Worm (Caenorhabditis elegans) whole organism, L1 larva: ENCODE measurements around the gene Y39A1A.2.
A peak's percentile ranks its signal among the peaks of the same experiment; 100 is the strongest.

Experiments
- F16B12.6 ChIP-seq: fragments of 150-350 bp; optimal IDR thresholded peaks from 2 replicates; lab custom pipeline; 2014; ENCODE audit warnings: missing biosample characterization, missing genetic modification characterization
- Y116A8C.19 ChIP-seq: sonication (generic microtip); optimal IDR thresholded peaks from 2 replicates; lab custom pipeline; 2016; ENCODE audit warnings: missing compliant biosample characterization, missing genetic modification characterization, borderline replicate concordance
- aly-2 ChIP-seq: fragments of 150-350 bp; optimal IDR thresholded peaks from 2 replicates; lab custom pipeline; 2014; ENCODE audit warnings: missing biosample characterization, missing genetic modification characterization
- ama-1 ChIP-seq: fragments of 150-350 bp; optimal IDR thresholded peaks from 2 replicates; lab custom pipeline; 2014
- blmp-1 ChIP-seq: fragments of 150-350 bp; optimal IDR thresholded peaks from 2 replicates; lab custom pipeline; 2014; ENCODE audit warnings: missing biosample characterization, missing genetic modification characterization
- ceh-63 ChIP-seq: fragments of 200-800 bp; sonication (Bioruptor generic); optimal IDR thresholded peaks from 2 replicates; lab custom pipeline; 2018; ENCODE audit warnings: mild to moderate bottlenecking, missing genetic modification characterization, missing compliant biosample characterization
- ceh-8 ChIP-seq: fragments of 200-800 bp; sonication (Bioruptor generic); optimal IDR thresholded peaks from 2 replicates; lab custom pipeline; 2018; ENCODE audit warnings: mild to moderate bottlenecking, missing genetic modification characterization, moderate library complexity, missing compliant biosample characterization
- ces-1 ChIP-seq: fragments of 150-350 bp; optimal IDR thresholded peaks from 2 replicates; lab custom pipeline; 2014; ENCODE audit warnings: missing biosample characterization, missing genetic modification reagents, missing genetic modification characterization
- efl-1 ChIP-seq, 4 experiments: fragments of 150-350 bp; optimal IDR thresholded peaks in 3 of 4; peaks in 1 of 4; 1 replicate in 1 of 4; 2 replicates in 3 of 4; lab custom pipeline; 2014; ENCODE audit warnings: missing biosample characterization in 2 of 4, missing genetic modification characterization in 2 of 4, missing genetic modification reagents in 2 of 4
- egl-13 ChIP-seq: sonication (generic microtip); optimal IDR thresholded peaks from 2 replicates; lab custom pipeline; 2016; ENCODE audit warnings: missing genotype, missing genetic modification reagents, missing genetic modification characterization, missing compliant biosample characterization
- elt-2 ChIP-seq: sonication (generic microtip); optimal IDR thresholded peaks from 2 replicates; lab custom pipeline; 2016; ENCODE audit warnings: missing genetic modification characterization, mild to moderate bottlenecking, inconsistent platforms, missing compliant biosample characterization, missing genetic modification reagents
- ets-5 ChIP-seq: fragments of 200-800 bp; sonication (Bioruptor generic); IDR thresholded peaks from 2 replicates; pipeline ENCODE4 v1.3.6; 2022; ENCODE audit warnings: missing genetic modification characterization, missing compliant biosample characterization
- fkh-4 ChIP-seq: sonication (generic microtip); optimal IDR thresholded peaks from 2 replicates; lab custom pipeline; 2016; ENCODE audit warnings: missing compliant biosample characterization, missing genetic modification characterization, borderline replicate concordance
- fkh-8 ChIP-seq: sonication (generic microtip); optimal IDR thresholded peaks from 2 replicates; lab custom pipeline; 2016; ENCODE audit warnings: mild to moderate bottlenecking, missing genetic modification characterization, missing compliant biosample characterization
- lin-14 ChIP-seq: fragments of 200-800 bp; sonication (Bioruptor generic); optimal IDR thresholded peaks from 2 replicates; lab custom pipeline; 2018; ENCODE audit warnings: mild to moderate bottlenecking, missing genetic modification characterization, moderate library complexity, missing compliant biosample characterization
- lin-15B ChIP-seq: fragments of 150-350 bp; sonication (generic microtip); optimal IDR thresholded peaks from 3 replicates; lab custom pipeline; 2014; ENCODE audit warnings: missing biosample characterization, missing genetic modification characterization
- lin-39 ChIP-seq: fragments of 150-350 bp; optimal IDR thresholded peaks from 2 replicates; lab custom pipeline; 2014; ENCODE audit warnings: missing biosample characterization, missing genetic modification reagents, missing genetic modification characterization
- mep-1 ChIP-seq: fragments of 150-350 bp; optimal IDR thresholded peaks from 2 replicates; lab custom pipeline; 2014; ENCODE audit warnings: missing biosample characterization, missing genetic modification characterization
- nhr-12 ChIP-seq: sonication (generic microtip); optimal IDR thresholded peaks from 2 replicates; lab custom pipeline; 2017; ENCODE audit warnings: missing biosample characterization, missing genetic modification characterization
- nhr-20 ChIP-seq: sonication (generic microtip); optimal IDR thresholded peaks from 2 replicates; lab custom pipeline; 2016; ENCODE audit warnings: mild to moderate bottlenecking, missing genetic modification characterization, missing compliant biosample characterization
- nhr-237 ChIP-seq: fragments of 150-350 bp; optimal IDR thresholded peaks from 2 replicates; lab custom pipeline; 2014; ENCODE audit warnings: missing biosample characterization, missing genetic modification characterization
- nhr-28 ChIP-seq: fragments of 150-350 bp; optimal IDR thresholded peaks from 2 replicates; lab custom pipeline; 2014; ENCODE audit warnings: missing biosample characterization, missing genetic modification characterization
- nhr-71 ChIP-seq: sonication (generic microtip); optimal IDR thresholded peaks from 2 replicates; lab custom pipeline; 2016; ENCODE audit warnings: mild to moderate bottlenecking, missing genetic modification characterization, moderate library complexity, missing compliant biosample characterization
- nhr-76 ChIP-seq: sonication (generic microtip); optimal IDR thresholded peaks from 2 replicates; lab custom pipeline; 2017; ENCODE audit warnings: missing biosample characterization, missing genetic modification characterization
- nhr-85 ChIP-seq: sonication (generic microtip); peaks from one replicate; lab custom pipeline; 2016; ENCODE audit warnings: missing genetic modification characterization, inconsistent platforms, missing compliant biosample characterization
- nhr-90 ChIP-seq: sonication (generic microtip); optimal IDR thresholded peaks from 2 replicates; lab custom pipeline; 2016; ENCODE audit warnings: mild to moderate bottlenecking, missing genetic modification characterization, missing compliant biosample characterization; ENCODE audit not compliant: poor library complexity
- pax-3 ChIP-seq: fragments of 200-800 bp; sonication (Bioruptor generic); optimal IDR thresholded peaks from 2 replicates; lab custom pipeline; 2018; ENCODE audit warnings: mild to moderate bottlenecking, missing genetic modification characterization, moderate library complexity, missing compliant biosample characterization
- rnt-1 ChIP-seq: sonication (generic microtip); optimal IDR thresholded peaks from 2 replicates; lab custom pipeline; 2016; ENCODE audit warnings: mild to moderate bottlenecking, missing genetic modification characterization, moderate library complexity, missing compliant biosample characterization
- skn-1 ChIP-seq: fragments of 150-350 bp; optimal IDR thresholded peaks from 2 replicates; lab custom pipeline; 2014; ENCODE audit warnings: missing biosample characterization, missing genetic modification characterization
- snpc-4 ChIP-seq: fragments of 150-350 bp; optimal IDR thresholded peaks from 2 replicates; lab custom pipeline; 2014; ENCODE audit warnings: missing biosample characterization, missing genetic modification characterization
- snu-23 ChIP-seq: sonication (generic microtip); optimal IDR thresholded peaks from 2 replicates; lab custom pipeline; 2016; ENCODE audit warnings: missing genetic modification characterization, missing compliant biosample characterization
- sox-4 ChIP-seq: sonication (generic microtip); optimal IDR thresholded peaks from 2 replicates; lab custom pipeline; 2016; ENCODE audit warnings: missing genetic modification characterization, missing compliant biosample characterization
- sup-37 ChIP-seq: fragments of 200-800 bp; sonication (Bioruptor generic); optimal IDR thresholded peaks from 2 replicates; lab custom pipeline; 2018; ENCODE audit warnings: mild to moderate bottlenecking, missing genetic modification characterization, missing compliant biosample characterization
- swsn-7 ChIP-seq: sonication (generic microtip); optimal IDR thresholded peaks from 2 replicates; lab custom pipeline; 2016; ENCODE audit warnings: missing genetic modification characterization, missing compliant biosample characterization
- tlp-1 ChIP-seq: fragments of 150-350 bp; optimal IDR thresholded peaks from 2 replicates; lab custom pipeline; 2014; ENCODE audit warnings: missing biosample characterization, missing genetic modification characterization
- unc-86 ChIP-seq: sonication (generic microtip); optimal IDR thresholded peaks from 2 replicates; lab custom pipeline; 2016; ENCODE audit warnings: missing genetic modification characterization, missing compliant biosample characterization
- xbp-1 ChIP-seq: sonication (generic microtip); optimal IDR thresholded peaks from 2 replicates; lab custom pipeline; 2016; ENCODE audit warnings: missing genetic modification characterization, missing compliant biosample characterization

Y39A1A.2 gene

DNA sequence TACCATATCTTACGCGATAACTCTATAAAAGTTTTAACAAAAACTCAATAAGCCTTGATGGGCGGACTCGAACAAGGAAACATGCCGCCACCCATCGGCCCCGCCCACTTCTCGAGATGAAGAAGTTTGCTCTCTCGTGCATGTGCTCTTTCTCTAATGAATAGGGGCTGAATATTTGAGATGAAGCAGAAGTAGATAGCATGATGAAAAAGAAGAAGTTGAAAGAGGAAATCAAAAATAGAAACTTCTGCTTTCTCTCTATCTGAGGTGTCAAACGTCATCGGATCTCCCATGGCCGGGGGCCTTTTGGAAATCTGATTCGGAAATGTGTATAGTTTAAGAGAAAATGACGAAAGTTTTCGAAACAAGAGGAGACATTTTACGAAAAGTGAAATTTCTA, 24.5 kb downstream of the Y39A1A.2 start:
- TF ChIP-seq sox-4 (no peak), Y116A8C.19 (tag; lab: Kevin White, UChicago) (no peak), skn-1 (no peak), lin-14 (peak; percentile 57), egl-13 (tag; lab: Kevin White, UChicago) (peak; percentile 76), nhr-90 (no peak), rnt-1 (tag; lab: Kevin White, UChicago) (no peak), fkh-8 (peak; percentile 9), unc-86 (tag; lab: Kevin White, UChicago) (peak; percentile 41), nhr-71 (tag; lab: Kevin White, UChicago) (peak; percentile 22), fkh-4 (tag; lab: Kevin White, UChicago) (no peak)

- TF ChIP-seq lin-14: peak; percentile 76
- TF ChIP-seq ces-1 (GFP tag; lab: Kevin White, UChicago): no peak
- TF ChIP-seq nhr-85 (tag; lab: Kevin White, UChicago): peak; percentile 65
- no peak for TF ChIP-seq pax-3
- peak; percentile 26 for TF ChIP-seq nhr-20 (tag; lab: Kevin White, UChicago)
- TF ChIP-seq nhr-90: no peak
- no peak for TF ChIP-seq ceh-63 (GFP tag; lab: Kevin White, UChicago)
- TF ChIP-seq sup-37 (GFP tag; lab: Kevin White, UChicago): no peak
- TF ChIP-seq snu-23 (GFP tag; lab: Kevin White, UChicago): peak; percentile 41
- peak; percentile 56 for TF ChIP-seq mep-1 (tag; lab: Kevin White, UChicago)
- TF ChIP-seq nhr-76: no peak
- TF ChIP-seq blmp-1 (tag; lab: Kevin White, UChicago): peak; percentile 10
Observed at ce11 chrIII:10577782-10578181, 25.6 kb downstream of the Y39A1A.2 start.

DNA sequence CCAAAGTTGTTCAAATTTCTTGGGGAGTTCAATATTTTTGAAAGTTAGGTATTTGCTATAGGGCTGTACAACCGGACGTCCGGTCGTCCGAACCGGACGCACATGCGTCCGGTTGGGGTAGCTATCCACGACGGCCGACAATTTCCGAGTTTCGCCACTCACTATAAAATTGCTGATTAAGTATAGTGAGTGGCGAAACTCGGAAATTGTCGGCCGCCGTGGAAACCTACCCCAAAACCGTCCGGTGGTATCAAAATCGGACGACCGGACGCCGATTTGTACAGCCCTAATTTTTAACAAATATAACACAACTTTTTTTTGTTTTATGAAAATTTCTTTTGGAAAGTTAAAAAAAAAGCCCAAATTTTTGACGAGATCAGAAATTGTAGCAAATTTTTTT, 27.1 kb downstream of the Y39A1A.2 start:
- peak; percentile 4 for TF ChIP-seq snpc-4

DNA sequence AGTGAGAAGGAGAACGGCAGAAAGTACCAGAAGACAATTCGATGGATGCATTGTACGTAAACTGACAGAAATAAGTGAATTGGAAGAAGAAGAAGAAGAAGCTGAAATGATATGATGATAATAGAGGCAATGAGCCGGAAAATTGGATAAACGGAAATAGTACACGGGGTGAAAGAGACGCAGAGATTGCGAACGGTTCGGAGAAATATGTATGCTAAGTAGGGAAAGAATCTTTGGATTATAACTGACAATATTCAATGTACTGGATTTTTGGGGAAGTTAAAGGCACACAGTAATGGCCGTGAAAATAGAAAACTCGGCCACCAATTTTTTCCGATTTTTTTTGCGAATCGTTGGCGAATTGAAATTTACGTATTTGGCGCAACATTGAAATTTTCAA, 28.0 kb downstream of the Y39A1A.2 start, which contains the start of gene Y45F3A.4:
Gene Y45F3A.4, minus strand, starts transcription at position 101 of the 400 bp plus-strand sequence.
- no peak for TF ChIP-seq nhr-12 (tag; lab: Kevin White, UChicago)
- TF ChIP-seq swsn-7 (tag; lab: Kevin White, UChicago): no peak
- TF ChIP-seq efl-1 (optimal IDR thresholded peaks at IDR 0.05; lab: Kevin White, UChicago): no peak
- peak in 1 of 2 experiments; percentile 52 for TF ChIP-seq efl-1 (GFP tag; optimal IDR thresholded peaks at IDR 0.05 in 1 of 2; lab: Kevin White, UChicago)
- TF ChIP-seq xbp-1 (tag; lab: Kevin White, UChicago): no peak
- no peak for TF ChIP-seq tlp-1 (tag; lab: Kevin White, UChicago)
- TF ChIP-seq nhr-237 (tag; lab: Kevin White, UChicago): no peak
- no peak for TF ChIP-seq nhr-20 (tag; lab: Kevin White, UChicago)
- TF ChIP-seq, all 84 proteins: peak for 1

- TF ChIP-seq ets-5 (GFP tag; lab: Robert Waterston, UW) (no peak), rnt-1 (tag; lab: Kevin White, UChicago) (no peak), nhr-85 (tag; lab: Kevin White, UChicago) (no peak), lin-15B (tag; lab: Kevin White, UChicago) (no peak), sup-37 (GFP tag; lab: Kevin White, UChicago) (no peak), nhr-28 (tag; lab: Kevin White, UChicago) (no peak), aly-2 (tag; lab: Kevin White, UChicago) (no peak), nhr-12 (tag; lab: Kevin White, UChicago) (no peak), elt-2 (tag; lab: Kevin White, UChicago) (no peak), xbp-1 (tag; lab: Kevin White, UChicago) (no peak), ama-1 (lab: Kevin White, UChicago) (no peak), ceh-8 (GFP tag; lab: Kevin White, UChicago) (no peak), F16B12.6 (tag; lab: Kevin White, UChicago) (no peak), nhr-20 (tag; lab: Kevin White, UChicago) (no peak), lin-39 (tag; lab: Kevin White, UChicago) (no peak)
Observed at ce11 chrIII:10569246-10569645, 34.1 kb downstream of the Y39A1A.2 start.
